Worm (Caenorhabditis elegans): ENCODE data around the gene vit-3.

DNA sequence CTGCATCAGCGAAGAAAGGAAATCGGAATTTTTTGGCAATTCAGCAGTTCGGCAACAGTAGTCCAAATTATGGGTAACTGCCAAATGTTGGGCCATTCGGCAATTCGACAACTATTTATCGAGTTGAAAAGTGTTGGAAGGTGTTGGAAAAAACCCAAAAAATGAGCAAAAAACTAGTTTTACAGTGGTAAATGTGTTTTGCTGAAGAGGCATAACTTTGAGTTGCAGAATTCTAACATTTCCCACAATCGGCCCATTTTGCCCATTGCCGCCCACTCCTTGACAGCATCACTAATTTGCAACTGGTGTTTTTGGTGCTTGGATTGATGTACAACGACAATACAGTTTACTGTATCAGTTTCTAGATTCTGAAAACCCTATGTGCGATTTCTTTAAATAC lies 18.7 kb downstream of the vit-3 start:
- TF ChIP-seq med-1 (GFP tag; optimal IDR thresholded peaks at IDR 0.05; ENCODE audit: insufficient read depth), result no peak
- no peak for TF ChIP-seq ztf-23 (GFP tag; IDR thresholded peaks at IDR 0.05)
- TF ChIP-seq klf-2 (GFP tag; conservative IDR thresholded peaks at IDR 0.05), result no peak
- no peak for TF ChIP-seq tab-1 (GFP tag; IDR thresholded peaks at IDR 0.05)
- TF ChIP-seq flt-1 (GFP tag; IDR thresholded peaks at IDR 0.05), result no peak
